Fruit fly (Drosophila melanogaster) whole organism: ENCODE data around the gene sloth2.

ENCODE experiments used
- pan ChIP-seq: fragments of >200 bp; optimal IDR thresholded peaks from 2 replicates; lab custom pipeline; 2017
- psq ChIP-seq: fragments of >200 bp; optimal IDR thresholded peaks from 2 replicates; lab custom pipeline; 2017
- usp ChIP-seq: fragments of >200 bp; optimal IDR thresholded peaks from 2 replicates; lab custom pipeline; 2017; ENCODE audit warnings: missing biosample characterization, missing genetic modification characterization, mixed read lengths

- TF ChIP-seq psq (lab: Kevin White, UChicago) (no peak), usp (GFP tag; lab: Kevin White, UChicago) (no peak), pan (lab: Kevin White, UChicago) (no peak)
Observed at dm6 chrX:7011063-7011743, at the start of gene sloth2, which contains the start of the genes cm and sloth1.
